Worm (Caenorhabditis elegans) whole organism, L1 larva: ENCODE results near the gene Y32B12A.5.

Experiments
- blmp-1 ChIP-seq: fragments of 150-350 bp; optimal IDR thresholded peaks from 2 replicates; lab custom pipeline; 2014; ENCODE audit warnings: missing biosample characterization, missing genetic modification characterization
- elt-3 ChIP-seq, 6 experiments: fragments of 150-350 bp in 1 of 6; sonication (generic microtip); optimal IDR thresholded peaks; 2 replicates each; lab custom pipeline; 2017 to 2018; ENCODE audit warnings: missing biosample characterization in 6 of 6, missing genetic modification characterization in 6 of 6, inconsistent platforms in 1 of 6
- lsy-2 ChIP-seq, 2 experiments: fragments of 150-350 bp; optimal IDR thresholded peaks; 2 replicates each; lab custom pipeline; 2014; ENCODE audit warnings: missing biosample characterization in 2 of 2, missing genetic modification characterization in 2 of 2
- nhr-11 ChIP-seq: fragments of 150-350 bp; optimal IDR thresholded peaks from 2 replicates; lab custom pipeline; 2014; ENCODE audit warnings: missing biosample characterization, missing genetic modification characterization
- nhr-28 ChIP-seq: fragments of 150-350 bp; optimal IDR thresholded peaks from 2 replicates; lab custom pipeline; 2014; ENCODE audit warnings: missing biosample characterization, missing genetic modification characterization
- nhr-76 ChIP-seq: sonication (generic microtip); optimal IDR thresholded peaks from 2 replicates; lab custom pipeline; 2017; ENCODE audit warnings: missing biosample characterization, missing genetic modification characterization
- skn-1 ChIP-seq: fragments of 150-350 bp; optimal IDR thresholded peaks from 2 replicates; lab custom pipeline; 2014; ENCODE audit warnings: missing biosample characterization, missing genetic modification characterization
- unc-130 ChIP-seq: fragments of 150-350 bp; optimal IDR thresholded peaks from 2 replicates; lab custom pipeline; 2017; ENCODE audit warnings: missing biosample characterization, missing genetic modification characterization, inconsistent platforms

DNA sequence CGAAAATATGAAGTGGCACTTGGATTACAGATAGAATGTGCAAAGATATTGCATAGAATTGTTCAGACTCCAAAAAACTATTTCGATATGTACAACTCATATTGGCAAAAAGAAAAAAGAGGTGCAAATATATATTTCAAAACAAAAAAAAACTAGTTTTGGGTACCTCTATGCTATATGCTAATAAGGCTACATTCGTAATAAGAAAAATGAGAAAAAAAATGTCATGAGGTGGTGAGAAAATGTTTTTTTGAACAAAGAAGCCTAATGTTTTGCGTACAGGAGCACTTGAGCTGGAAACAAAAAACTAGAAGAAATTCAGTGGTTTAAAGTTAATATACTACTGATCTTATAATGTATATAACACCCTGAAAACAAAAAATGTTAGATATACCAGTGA is 26.5 kb downstream of the Y32B12A.5 start, which contains the start of gene srh-142:
- TF ChIP-seq blmp-1 (no peak), lsy-2 (tag; optimal IDR thresholded peaks at IDR 0.05; lab: Kevin White, UChicago) (no peak), nhr-28 (tag; lab: Kevin White, UChicago) (no peak), nhr-76 (tag; lab: Kevin White, UChicago) (no peak), nhr-11 (tag; lab: Kevin White, UChicago) (no peak), unc-130 (tag; lab: Kevin White, UChicago) (no peak), elt-3 (tag; optimal IDR thresholded peaks at IDR 0.05; lab: Kevin White, UChicago) (no peak), skn-1 (tag; lab: Kevin White, UChicago) (no peak)
